Fruit fly (Drosophila melanogaster): Measurements from ENCODE around the gene CG18745.

DNA sequence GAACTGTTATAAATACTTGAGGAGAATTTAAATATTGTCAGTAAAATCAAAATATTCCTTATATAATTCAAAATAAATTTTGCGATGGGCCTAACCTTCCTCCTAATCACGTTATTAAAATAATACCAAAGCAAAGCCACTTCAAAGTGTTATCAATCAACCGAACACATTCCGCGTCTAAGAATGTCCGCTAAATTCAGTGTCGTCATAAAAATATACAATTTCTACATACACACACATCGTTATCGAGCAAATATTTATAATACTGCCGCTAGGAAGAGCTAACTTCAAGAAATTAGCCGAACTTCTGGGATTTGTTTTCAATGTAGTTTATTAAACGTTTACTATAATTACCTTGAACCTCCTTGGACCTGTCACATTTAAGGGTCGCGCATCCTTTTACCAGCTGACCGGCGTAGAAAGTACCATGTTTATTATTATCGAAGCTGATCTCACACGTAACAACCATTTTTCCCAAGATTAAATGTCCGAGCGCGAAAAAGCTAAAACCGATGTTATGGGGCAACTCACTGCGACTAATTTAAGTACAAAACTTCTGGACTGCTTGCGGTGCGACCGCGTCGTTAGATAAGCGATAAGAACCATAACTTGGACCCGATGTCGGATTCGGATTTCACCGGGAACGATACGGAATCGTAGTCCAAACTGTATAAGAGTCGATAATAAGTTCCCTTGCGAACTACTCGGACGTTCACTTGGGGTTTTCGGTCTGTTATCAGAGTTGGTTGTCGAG is 2.8 kb downstream of the CG18745 start, which contains the start of gene CG18747:
- TF ChIP-seq pan (optimal IDR thresholded peaks at IDR 0.05) (no peak), psq (optimal IDR thresholded peaks at IDR 0.05) (no peak), CG8478 (optimal IDR thresholded peaks at IDR 0.05) (no peak), usp (GFP tag; optimal IDR thresholded peaks at IDR 0.05) (no peak), Dll (optimal IDR thresholded peaks at IDR 0.05) (no peak), EcR (GFP tag; optimal IDR thresholded peaks at IDR 0.05) (no peak)
